Worm (Caenorhabditis elegans) whole organism, midembryonic: ENCODE measurements around the gene B0244.4.

Experiments
- med-1 ChIP-seq: sonication (generic microtip); optimal IDR thresholded peaks from 2 replicates; lab custom pipeline; 2017; ENCODE audit warnings: missing genetic modification characterization, mild to moderate bottlenecking, missing compliant biosample characterization, antibody characterized with exemption, missing genetic modification reagents; ENCODE audit not compliant: insufficient read depth
- tab-1 ChIP-seq: fragments of 200-800 bp; sonication (Bioruptor generic); IDR thresholded peaks from 2 replicates; pipeline ENCODE4 v1.3.6; 2022; ENCODE audit warnings: missing genetic modification characterization, missing compliant biosample characterization

DNA sequence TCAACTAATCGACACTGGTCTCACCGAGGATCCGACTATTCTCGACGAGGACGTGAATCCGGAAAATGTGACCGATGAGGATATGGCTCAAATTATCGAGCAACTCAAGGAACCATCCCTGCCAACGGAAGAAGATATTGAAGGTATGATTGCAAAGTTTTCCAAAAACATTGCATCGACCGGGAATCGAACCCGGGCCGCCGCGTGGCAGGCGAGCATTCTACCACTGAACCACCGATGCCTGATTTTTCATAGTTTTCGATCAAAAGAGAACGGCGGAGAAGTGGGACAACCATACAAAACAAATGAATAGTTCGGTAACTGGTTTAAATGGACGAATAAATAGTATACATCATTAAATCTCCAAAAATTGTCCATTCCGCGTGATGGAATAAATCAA is 14.6 kb downstream of the B0244.4 start:
- TF ChIP-seq tab-1 (GFP tag; lab: Robert Waterston, UW): no peak
- TF ChIP-seq med-1 (GFP tag; lab: Kevin White, UChicago): no peak
